Fruit fly (Drosophila melanogaster) whole organism, embryonic: ENCODE data around the gene Ifrd1.

Experiments
- Abd-B ChIP-seq: fragments of 200-800 bp; sonication (Bioruptor generic); optimal IDR thresholded peaks from 2 replicates; lab custom pipeline; 2018; ENCODE audit warnings: missing biosample characterization, mild to moderate bottlenecking, missing genetic modification characterization, moderate library complexity
- CG10543 ChIP-seq: fragments of 200-800 bp; sonication (Bioruptor generic); optimal IDR thresholded peaks from 3 replicates; lab custom pipeline; 2017; ENCODE audit warnings: missing biosample characterization, mild to moderate bottlenecking, missing genetic modification characterization, moderate library complexity
- CG10565 ChIP-seq: fragments of 200-800 bp; sonication (Bioruptor generic); optimal IDR thresholded peaks from 3 replicates; lab custom pipeline; 2016; ENCODE audit warnings: missing biosample characterization, mild to moderate bottlenecking, missing genetic modification characterization
- CG11695 ChIP-seq: fragments of 200-800 bp; sonication (Bioruptor generic); IDR thresholded peaks from 3 replicates; pipeline ENCODE4 v1.3.6; 2022; ENCODE audit warnings: missing biosample characterization, missing genetic modification characterization
- CG11696 ChIP-seq: fragments of 200-800 bp; sonication (Bioruptor generic); IDR thresholded peaks from 2 replicates; pipeline ENCODE4 v1.3.6; 2022; ENCODE audit warnings: missing biosample characterization, missing genetic modification characterization
- CG11723 ChIP-seq: fragments of 200-800 bp; sonication (Bioruptor generic); optimal IDR thresholded peaks from 2 replicates; lab custom pipeline; 2017; ENCODE audit warnings: missing biosample characterization, mild to moderate bottlenecking, missing genetic modification characterization
- CG1233 ChIP-seq: fragments of 200-800 bp; sonication (Bioruptor generic); optimal IDR thresholded peaks from 4 replicates; lab custom pipeline; 2018; ENCODE audit warnings: missing biosample characterization, mild to moderate bottlenecking, missing genetic modification characterization
- CG12744 ChIP-seq: fragments of 200-800 bp; sonication (Bioruptor generic); optimal IDR thresholded peaks from 2 replicates; lab custom pipeline; 2016; ENCODE audit warnings: missing biosample characterization, missing genetic modification characterization
- CG15479 ChIP-seq: fragments of 200-800 bp; sonication (Bioruptor generic); optimal IDR thresholded peaks from 3 replicates; lab custom pipeline; 2019; ENCODE audit warnings: missing biosample characterization, mild to moderate bottlenecking, missing genetic modification characterization, moderate library complexity
- CG17361 ChIP-seq: fragments of 200-800 bp; sonication (Bioruptor generic); IDR thresholded peaks from 3 replicates; pipeline ENCODE4 v1.3.6; 2022; ENCODE audit warnings: missing biosample characterization, missing genetic modification characterization
- CG18599 ChIP-seq: fragments of 200-800 bp; sonication (Bioruptor generic); optimal IDR thresholded peaks from 3 replicates; lab custom pipeline; 2017; ENCODE audit warnings: missing biosample characterization, missing genetic modification characterization, mild to moderate bottlenecking, moderate library complexity, missing genetic modification reagents
- CG2199 ChIP-seq: fragments of 200-800 bp; sonication (Bioruptor generic); IDR thresholded peaks from 3 replicates; pipeline ENCODE4 v1.3.6; 2022; ENCODE audit warnings: missing biosample characterization, missing genetic modification characterization
- CG32532 ChIP-seq: fragments of 200-800 bp; sonication (Bioruptor generic); IDR thresholded peaks from 2 replicates; pipeline ENCODE4 v1.3.6; 2022; ENCODE audit warnings: missing biosample characterization, missing genetic modification characterization
- CG4282 ChIP-seq: fragments of 200-800 bp; sonication (Bioruptor generic); optimal IDR thresholded peaks from 2 replicates; lab custom pipeline; 2016; ENCODE audit warnings: missing biosample characterization, missing genetic modification characterization
- CG6791 ChIP-seq: fragments of 200-800 bp; sonication (Bioruptor generic); IDR thresholded peaks from 3 replicates; pipeline ENCODE4 v1.3.6; 2022; ENCODE audit warnings: missing biosample characterization, missing genetic modification characterization; ENCODE audit not compliant: partially characterized antibody
- CG6813 ChIP-seq: fragments of 200-800 bp; sonication (Bioruptor generic); optimal IDR thresholded peaks from 2 replicates; lab custom pipeline; 2017; ENCODE audit warnings: missing biosample characterization, missing genetic modification characterization, mild to moderate bottlenecking, moderate library complexity, missing genetic modification reagents
- CG7786 ChIP-seq: fragments of 200-800 bp; sonication (Bioruptor generic); optimal IDR thresholded peaks from 2 replicates; lab custom pipeline; 2016; ENCODE audit warnings: missing biosample characterization, missing genetic modification characterization
- CG7987 ChIP-seq: fragments of 200-800 bp; sonication (Bioruptor generic); optimal IDR thresholded peaks from 2 replicates; lab custom pipeline; 2018; ENCODE audit warnings: missing biosample characterization, mild to moderate bottlenecking, missing genetic modification characterization, moderate library complexity
- CG8089 ChIP-seq: fragments of 200-800 bp; sonication (Bioruptor generic); optimal IDR thresholded peaks from 3 replicates; lab custom pipeline; 2016; ENCODE audit warnings: missing biosample characterization, missing genetic modification characterization
- CG8281 ChIP-seq: fragments of 200-800 bp; sonication (Bioruptor generic); optimal IDR thresholded peaks from 2 replicates; lab custom pipeline; 2018; ENCODE audit warnings: missing biosample characterization, mild to moderate bottlenecking, missing genetic modification characterization, moderate library complexity
- CG9437 ChIP-seq: fragments of 200-800 bp; sonication (Bioruptor generic); optimal IDR thresholded peaks from 2 replicates; lab custom pipeline; 2018; ENCODE audit warnings: missing biosample characterization, mild to moderate bottlenecking, missing genetic modification characterization
- CG9817 ChIP-seq: fragments of 200-800 bp; sonication (Bioruptor generic); optimal IDR thresholded peaks from 2 replicates; lab custom pipeline; 2018; ENCODE audit warnings: missing biosample characterization, mild to moderate bottlenecking, missing genetic modification characterization, moderate library complexity
- Drgx ChIP-seq: fragments of 200-800 bp; sonication (Bioruptor generic); IDR thresholded peaks from 2 replicates; pipeline ENCODE4 v1.3.6; 2022; ENCODE audit warnings: missing biosample characterization, missing genetic modification characterization
- Eip74EF ChIP-seq, 2 experiments: fragments of 200-800 bp in 1 of 2; fragments of >200 bp in 1 of 2; sonication (Bioruptor generic) in 1 of 2; optimal IDR thresholded peaks; 2 replicates each; lab custom pipeline; 2017 to 2019; ENCODE audit warnings: missing biosample characterization in 2 of 2, missing genetic modification characterization in 2 of 2, mild to moderate bottlenecking in 1 of 2, moderate library complexity in 1 of 2
- Ets65A ChIP-seq: fragments of 200-800 bp; sonication (Bioruptor generic); peaks from one replicate; lab custom pipeline; 2016; ENCODE audit warnings: missing biosample characterization, missing genetic modification characterization
- H2.0 ChIP-seq: fragments of 200-800 bp; sonication (Bioruptor generic); IDR thresholded peaks from 2 replicates; pipeline ENCODE4 v1.3.6; 2022; ENCODE audit warnings: missing biosample characterization, missing genetic modification characterization
- HmgZ ChIP-seq: fragments of 200-800 bp; sonication (Bioruptor generic); optimal IDR thresholded peaks from 2 replicates; lab custom pipeline; 2018; ENCODE audit warnings: missing biosample characterization, mild to moderate bottlenecking, missing genetic modification characterization
- Hmr ChIP-seq: fragments of 200-800 bp; sonication (Bioruptor generic); optimal IDR thresholded peaks from 3 replicates; lab custom pipeline; 2017; ENCODE audit warnings: mild to moderate bottlenecking, missing biosample characterization, missing genetic modification reagents, missing genetic modification characterization
- Mes4 ChIP-seq: fragments of 200-800 bp; sonication (Bioruptor generic); optimal IDR thresholded peaks from 2 replicates; lab custom pipeline; 2016; ENCODE audit warnings: missing biosample characterization, missing genetic modification characterization
- Nf-YA ChIP-seq: fragments of 200-800 bp; sonication (Bioruptor generic); IDR thresholded peaks from 2 replicates; pipeline ENCODE4 v1.3.6; 2022; ENCODE audit warnings: missing biosample characterization, missing genetic modification characterization
- YL-1 ChIP-seq: fragments of 200-800 bp; sonication (Bioruptor generic); optimal IDR thresholded peaks from 3 replicates; lab custom pipeline; 2017; ENCODE audit warnings: missing biosample characterization, mild to moderate bottlenecking, missing genetic modification characterization
- al ChIP-seq: fragments of 200-800 bp; sonication (Bioruptor generic); IDR thresholded peaks from 2 replicates; pipeline ENCODE4 v1.3.6; 2022; ENCODE audit warnings: missing biosample characterization, missing genetic modification characterization
- ap ChIP-seq: fragments of 200-800 bp; sonication (Bioruptor generic); IDR thresholded peaks from 2 replicates; pipeline ENCODE4 v1.3.6; 2022; ENCODE audit warnings: missing biosample characterization, missing genetic modification characterization
- br ChIP-seq: fragments of >200 bp; optimal IDR thresholded peaks from 2 replicates; lab custom pipeline; 2017
- bsh ChIP-seq, 2 experiments: fragments of 200-800 bp; sonication (Bioruptor generic); optimal IDR thresholded peaks; 2 replicates each; lab custom pipeline; 2017 to 2018; ENCODE audit warnings: mild to moderate bottlenecking in 2 of 2, missing biosample characterization in 2 of 2, missing genetic modification characterization in 2 of 2, moderate library complexity in 1 of 2
- chm ChIP-seq: fragments of 200-800 bp; sonication (Bioruptor generic); IDR thresholded peaks from 2 replicates; pipeline ENCODE4 v1.3.6; 2022; ENCODE audit warnings: missing biosample characterization, missing genetic modification characterization
- cwo ChIP-seq: fragments of 200-800 bp; sonication (Bioruptor generic); optimal IDR thresholded peaks from 3 replicates; lab custom pipeline; 2017; ENCODE audit warnings: missing biosample characterization, missing genetic modification characterization, mild to moderate bottlenecking, moderate library complexity, missing genetic modification reagents
- grn ChIP-seq: fragments of 200-800 bp; sonication (Bioruptor generic); optimal IDR thresholded peaks from 3 replicates; lab custom pipeline; 2017; ENCODE audit warnings: missing biosample characterization, missing genetic modification characterization
- gt ChIP-seq: fragments of 200-800 bp; sonication (Bioruptor generic); IDR thresholded peaks from 2 replicates; pipeline ENCODE4 v1.3.6; 2022; ENCODE audit warnings: missing biosample characterization, missing genetic modification characterization
- nau ChIP-seq: fragments of 200-800 bp; sonication (Bioruptor generic); optimal IDR thresholded peaks from 3 replicates; lab custom pipeline; 2017; ENCODE audit warnings: missing biosample characterization, mild to moderate bottlenecking, missing genetic modification characterization, missing genetic modification reagents
- onecut ChIP-seq: fragments of 200-800 bp; sonication (Bioruptor generic); IDR thresholded peaks from 2 replicates; pipeline ENCODE4 v1.3.6; 2022; ENCODE audit warnings: missing biosample characterization, missing genetic modification characterization
- org-1 ChIP-seq: fragments of 200-800 bp; sonication (Bioruptor generic); optimal IDR thresholded peaks from 2 replicates; lab custom pipeline; 2017; ENCODE audit warnings: missing biosample characterization, missing genetic modification characterization
- p53 ChIP-seq: fragments of 200-800 bp; sonication (Bioruptor generic); optimal IDR thresholded peaks from 2 replicates; lab custom pipeline; 2016; ENCODE audit warnings: missing biosample characterization, missing genetic modification characterization
- sqz ChIP-seq: fragments of 200-800 bp; sonication (Bioruptor generic); optimal IDR thresholded peaks from 3 replicates; lab custom pipeline; 2018; ENCODE audit warnings: missing biosample characterization, mild to moderate bottlenecking, missing genetic modification characterization
- trem ChIP-seq: fragments of 200-800 bp; optimal IDR thresholded peaks from 3 replicates; lab custom pipeline; 2019; ENCODE audit warnings: missing biosample characterization, mild to moderate bottlenecking, missing genetic modification characterization, moderate library complexity
- z ChIP-seq: fragments of 200-800 bp; sonication (Bioruptor generic); IDR thresholded peaks from 3 replicates; pipeline ENCODE4 v1.3.6; 2022; ENCODE audit warnings: missing biosample characterization, missing genetic modification characterization
- zf30C ChIP-seq: fragments of 200-800 bp; sonication (Bioruptor generic); optimal IDR thresholded peaks from 3 replicates; lab custom pipeline; 2018; ENCODE audit warnings: missing biosample characterization, mild to moderate bottlenecking, missing genetic modification characterization

Gene Ifrd1

dm6 chr2L:2900392-2901028, 26.2 kb upstream of the Ifrd1 start (continued):
- no peak for TF ChIP-seq Abd-B (GFP tag; lab: Kevin White, UChicago)
- TF ChIP-seq z (GFP tag; lab: Robert Waterston, UW), result no peak
- no peak for TF ChIP-seq H2.0 (GFP tag; lab: Robert Waterston, UW)
- TF ChIP-seq org-1 (GFP tag; lab: Kevin White, UChicago), result no peak
- TF ChIP-seq CG10543 (GFP tag; lab: Kevin White, UChicago), result peak; percentile 29
- no peak for TF ChIP-seq CG32532 (GFP tag; lab: Robert Waterston, UW)
- no peak for TF ChIP-seq YL-1 (GFP tag; lab: Kevin White, UChicago)
- no peak for TF ChIP-seq CG11696 (GFP tag; lab: Robert Waterston, UW)
- TF ChIP-seq CG4282 (GFP tag; lab: Kevin White, UChicago), result no peak
- TF ChIP-seq CG10565, result no peak
- no peak for TF ChIP-seq Mes4 (GFP tag; lab: Kevin White, UChicago)
- TF ChIP-seq zf30C (GFP tag; lab: Kevin White, UChicago), result no peak
- TF ChIP-seq CG8281, result no peak
- TF ChIP-seq nau (GFP tag; lab: Kevin White, UChicago), result no peak
- TF ChIP-seq CG11723 (GFP tag; lab: Kevin White, UChicago), result no peak
- no peak for TF ChIP-seq Nf-YA (GFP tag; lab: Robert Waterston, UW)
- no peak for TF ChIP-seq CG18599 (GFP tag; lab: Kevin White, UChicago)
- no peak for TF ChIP-seq CG17361 (GFP tag; lab: Robert Waterston, UW)
- TF ChIP-seq CG15479 (GFP tag; lab: Kevin White, UChicago), result peak; percentile 93
- no peak for TF ChIP-seq CG9817 (tag; lab: Kevin White, UChicago)
- TF ChIP-seq CG12744 (GFP tag; lab: Kevin White, UChicago), result no peak
- TF ChIP-seq sqz (GFP tag; lab: Kevin White, UChicago), result peak; percentile 73
- TF ChIP-seq CG11695 (GFP tag; lab: Robert Waterston, UW), result 0 out of 3 replicates have a peak, but pooled peaks have one; percentile 8
- TF ChIP-seq CG8089, result no peak
- no peak for TF ChIP-seq Drgx (GFP tag; lab: Robert Waterston, UW)
- no peak for TF ChIP-seq ap
- no peak for TF ChIP-seq onecut (GFP tag; lab: Robert Waterston, UW)
- no peak for TF ChIP-seq Ets65A (GFP tag; lab: Kevin White, UChicago)
- TF ChIP-seq br (lab: Kevin White, UChicago), result no peak
- TF ChIP-seq CG7987 (GFP tag; lab: Kevin White, UChicago), result peak; percentile 98
- no peak for TF ChIP-seq Hmr (GFP tag; lab: Kevin White, UChicago)
- TF ChIP-seq p53, result no peak
- no peak for TF ChIP-seq Eip74EF (GFP tag; optimal IDR thresholded peaks at IDR 0.05; lab: Kevin White, UChicago)
- TF ChIP-seq CG7786 (GFP tag; lab: Kevin White, UChicago), result no peak
- TF ChIP-seq CG6813 (GFP tag; lab: Kevin White, UChicago), result no peak
- TF ChIP-seq cwo, result peak; percentile 92
- no peak for TF ChIP-seq trem
- no peak for TF ChIP-seq CG9437
- no peak for TF ChIP-seq bsh (GFP tag; optimal IDR thresholded peaks at IDR 0.05; lab: Kevin White, UChicago)
- TF ChIP-seq gt (GFP tag; lab: Robert Waterston, UW), result no peak
- TF ChIP-seq CG1233 (GFP tag; lab: Kevin White, UChicago), result no peak
- no peak for TF ChIP-seq CG6791 (GFP tag; lab: Robert Waterston, UW)
- peak; percentile 90 for TF ChIP-seq grn
- TF ChIP-seq CG2199 (GFP tag; lab: Robert Waterston, UW), result peak; percentile 8; the same call in 1 of the 3 replicates
- TF ChIP-seq HmgZ (tag; lab: Kevin White, UChicago), result no peak
- TF ChIP-seq chm (GFP tag; lab: Robert Waterston, UW), result no peak
- no peak for TF ChIP-seq al
